Fruit fly (Drosophila melanogaster) whole organism, embryonic: ENCODE data around the gene CG6610.

Experiments used
- Asciz ChIP-seq: fragments of 200-800 bp; sonication (Bioruptor generic); optimal IDR thresholded peaks from 2 replicates; lab custom pipeline; 2017; ENCODE audit warnings: missing biosample characterization, mild to moderate bottlenecking, missing genetic modification characterization, missing genetic modification reagents
- Atf6 ChIP-seq: fragments of 200-800 bp; sonication (Bioruptor generic); IDR thresholded peaks from 2 replicates; pipeline ENCODE4 v1.3.6; 2022; ENCODE audit warnings: missing biosample characterization, missing genetic modification characterization
- C15 ChIP-seq: fragments of 200-800 bp; sonication (Bioruptor generic); IDR thresholded peaks from 3 replicates; pipeline ENCODE4 v1.3.6; 2022; ENCODE audit warnings: missing biosample characterization, missing genetic modification characterization
- CG10147 ChIP-seq: fragments of 200-800 bp; sonication (Bioruptor generic); optimal IDR thresholded peaks from 2 replicates; lab custom pipeline; 2019; ENCODE audit warnings: missing biosample characterization, mild to moderate bottlenecking, missing genetic modification characterization, moderate library complexity
- CG11247 ChIP-seq: fragments of 200-800 bp; sonication (Bioruptor generic); IDR thresholded peaks from 2 replicates; pipeline ENCODE4 v1.3.6; 2022; ENCODE audit warnings: missing biosample characterization, missing genetic modification characterization
- CG1233 ChIP-seq: fragments of 200-800 bp; sonication (Bioruptor generic); optimal IDR thresholded peaks from 4 replicates; lab custom pipeline; 2018; ENCODE audit warnings: missing biosample characterization, mild to moderate bottlenecking, missing genetic modification characterization
- CG15514 ChIP-seq: fragments of 200-800 bp; sonication (Bioruptor generic); optimal IDR thresholded peaks from 3 replicates; lab custom pipeline; 2017; ENCODE audit warnings: missing biosample characterization, missing genetic modification characterization, mild to moderate bottlenecking, moderate library complexity, missing genetic modification reagents
- CG1602 ChIP-seq: fragments of 200-800 bp; sonication (Bioruptor generic); optimal IDR thresholded peaks from 3 replicates; lab custom pipeline; 2016; ENCODE audit warnings: missing biosample characterization, missing genetic modification characterization
- CG16863 ChIP-seq: fragments of 200-800 bp; sonication (Bioruptor generic); optimal IDR thresholded peaks from 3 replicates; lab custom pipeline; 2016; ENCODE audit warnings: missing biosample characterization, missing genetic modification characterization
- CG17829 ChIP-seq: fragments of 200-800 bp; optimal IDR thresholded peaks from 2 replicates; lab custom pipeline; 2019; ENCODE audit warnings: missing biosample characterization, mild to moderate bottlenecking, missing genetic modification characterization, moderate library complexity
- CG18011 ChIP-seq: fragments of 200-800 bp; sonication (Bioruptor generic); optimal IDR thresholded peaks from 2 replicates; lab custom pipeline; 2017; ENCODE audit warnings: missing biosample characterization, missing genetic modification characterization, mild to moderate bottlenecking, moderate library complexity, missing genotype
- CG2116 ChIP-seq: fragments of 200-800 bp; sonication (Bioruptor generic); optimal IDR thresholded peaks from 3 replicates; lab custom pipeline; 2018; ENCODE audit warnings: missing biosample characterization, mild to moderate bottlenecking, missing genetic modification characterization
- CG30020 ChIP-seq: fragments of 200-800 bp; optimal IDR thresholded peaks from 2 replicates; lab custom pipeline; 2019; ENCODE audit warnings: missing biosample characterization, mild to moderate bottlenecking, missing genetic modification characterization, moderate library complexity
- CG3281 ChIP-seq: fragments of 200-800 bp; sonication (Bioruptor generic); optimal IDR thresholded peaks from 3 replicates; lab custom pipeline; 2017; ENCODE audit warnings: missing biosample characterization, mild to moderate bottlenecking, missing genetic modification characterization
- CG34224 ChIP-seq: fragments of 200-800 bp; sonication (Bioruptor generic); IDR thresholded peaks from 3 replicates; pipeline ENCODE4 v1.3.6; 2022; ENCODE audit warnings: missing biosample characterization, missing genetic modification characterization; ENCODE audit not compliant: partially characterized antibody
- CG34422 ChIP-seq: fragments of 200-800 bp; sonication (Bioruptor generic); IDR thresholded peaks from 3 replicates; pipeline ENCODE4 v1.3.6; 2022; ENCODE audit warnings: missing biosample characterization, missing genetic modification characterization
- CG4360 ChIP-seq: fragments of 200-800 bp; sonication (Bioruptor generic); IDR thresholded peaks from 2 replicates; pipeline ENCODE4 v1.3.6; 2022; ENCODE audit warnings: missing biosample characterization, missing genetic modification characterization
- CG6175 ChIP-seq: fragments of 200-800 bp; sonication (Bioruptor generic); IDR thresholded peaks from 3 replicates; pipeline ENCODE4 v1.3.6; 2022; ENCODE audit warnings: missing biosample characterization, missing genetic modification characterization
- CG6683 ChIP-seq: fragments of 200-800 bp; sonication (Bioruptor generic); optimal IDR thresholded peaks from 2 replicates; lab custom pipeline; 2017; ENCODE audit warnings: missing biosample characterization, mild to moderate bottlenecking, missing genetic modification characterization, missing genetic modification reagents
- CG8765 ChIP-seq: fragments of 200-800 bp; sonication (Bioruptor generic); IDR thresholded peaks from 2 replicates; pipeline ENCODE4 v1.3.6; 2022; ENCODE audit warnings: missing biosample characterization, missing genetic modification characterization
- CG9437 ChIP-seq: fragments of 200-800 bp; sonication (Bioruptor generic); optimal IDR thresholded peaks from 2 replicates; lab custom pipeline; 2018; ENCODE audit warnings: missing biosample characterization, mild to moderate bottlenecking, missing genetic modification characterization
- Camta ChIP-seq: fragments of 200-800 bp; sonication (Bioruptor generic); optimal IDR thresholded peaks from 2 replicates; lab custom pipeline; 2016; ENCODE audit warnings: missing biosample characterization, missing genetic modification characterization
- Deaf1 ChIP-seq: fragments of 200-800 bp; optimal IDR thresholded peaks from 3 replicates; lab custom pipeline; 2019; ENCODE audit warnings: missing biosample characterization, mild to moderate bottlenecking, missing genetic modification characterization, moderate library complexity
- Dll ChIP-seq: fragments of 200-800 bp; sonication (Bioruptor generic); IDR thresholded peaks from 4 replicates; pipeline ENCODE4 v1.3.6; 2022; ENCODE audit warnings: missing biosample characterization, missing genetic modification characterization; ENCODE audit not compliant: partially characterized antibody
- Dref ChIP-seq: fragments of 200-800 bp; sonication (Bioruptor generic); IDR thresholded peaks from 2 replicates; pipeline ENCODE4 v1.3.6; 2022; ENCODE audit warnings: missing biosample characterization, missing genetic modification characterization
- GATAe ChIP-seq: fragments of 200-800 bp; sonication (Bioruptor generic); conservative IDR thresholded peaks from 2 replicates; pipeline ENCODE4 v1.3.6; 2022; ENCODE audit warnings: missing biosample characterization, missing genetic modification characterization
- Gug ChIP-seq: fragments of 200-800 bp; sonication (Bioruptor generic); IDR thresholded peaks from 4 replicates; pipeline ENCODE4 v1.3.6; 2022; ENCODE audit warnings: missing biosample characterization, missing genetic modification characterization
- HHEX ChIP-seq: fragments of 200-800 bp; sonication (Bioruptor generic); optimal IDR thresholded peaks from 3 replicates; lab custom pipeline; 2017; ENCODE audit warnings: missing biosample characterization, mild to moderate bottlenecking, missing genetic modification characterization, missing genetic modification reagents
- TFAM ChIP-seq: fragments of 200-800 bp; sonication (Bioruptor generic); optimal IDR thresholded peaks from 2 replicates; lab custom pipeline; 2017; ENCODE audit warnings: missing biosample characterization, missing genetic modification characterization, inconsistent platforms
- Xbp1 ChIP-seq: fragments of 200-800 bp; sonication (Bioruptor generic); optimal IDR thresholded peaks from 3 replicates; lab custom pipeline; 2016; ENCODE audit warnings: missing biosample characterization, mild to moderate bottlenecking, missing genetic modification characterization
- bab2 ChIP-seq: fragments of 200-800 bp; sonication (Bioruptor generic); optimal IDR thresholded peaks from 2 replicates; lab custom pipeline; 2016; ENCODE audit warnings: missing biosample characterization, missing genetic modification characterization
- bowl ChIP-seq: fragments of 200-800 bp; sonication (Bioruptor generic); IDR thresholded peaks from 2 replicates; pipeline ENCODE4 v1.3.6; 2022; ENCODE audit warnings: missing biosample characterization, missing genetic modification characterization
- btn ChIP-seq: fragments of 200-800 bp; sonication (Bioruptor generic); optimal IDR thresholded peaks from 2 replicates; lab custom pipeline; 2016; ENCODE audit warnings: missing biosample characterization, missing genetic modification characterization
- chinmo ChIP-seq: fragments of 200-800 bp; sonication (Bioruptor generic); IDR thresholded peaks from 4 replicates; pipeline ENCODE4 v1.3.6; 2022; ENCODE audit warnings: missing biosample characterization, missing genetic modification characterization; ENCODE audit not compliant: partially characterized antibody
- corto ChIP-seq: fragments of 200-800 bp; sonication (Bioruptor generic); optimal IDR thresholded peaks from 2 replicates; lab custom pipeline; 2016; ENCODE audit warnings: missing biosample characterization, mild to moderate bottlenecking, missing genetic modification characterization, moderate library complexity
- esg ChIP-seq: fragments of 200-800 bp; sonication (Bioruptor generic); conservative IDR thresholded peaks from 2 replicates; pipeline ENCODE4 v1.3.6; 2022; ENCODE audit warnings: missing biosample characterization, missing genetic modification characterization
- fd102C ChIP-seq: fragments of 200-800 bp; sonication (Bioruptor generic); optimal IDR thresholded peaks from 2 replicates; lab custom pipeline; 2018; ENCODE audit warnings: missing biosample characterization, mild to moderate bottlenecking, missing genetic modification characterization, moderate library complexity
- hth ChIP-seq: fragments of >200 bp; optimal IDR thresholded peaks from 2 replicates; lab custom pipeline; 2017; ENCODE audit warnings: inconsistent platforms
- jumu ChIP-seq: fragments of 200-800 bp; sonication (Bioruptor generic); optimal IDR thresholded peaks from 3 replicates; lab custom pipeline; 2016; ENCODE audit warnings: missing biosample characterization, missing genetic modification characterization
- maf-S ChIP-seq: fragments of 200-800 bp; sonication (Bioruptor generic); optimal IDR thresholded peaks from 2 replicates; lab custom pipeline; 2016; ENCODE audit warnings: missing biosample characterization, missing genetic modification characterization
- nerfin-1 ChIP-seq: fragments of 200-800 bp; sonication (Bioruptor generic); optimal IDR thresholded peaks from 3 replicates; lab custom pipeline; 2019; ENCODE audit warnings: missing biosample characterization, mild to moderate bottlenecking, missing genetic modification characterization, moderate library complexity
- nmo ChIP-seq: fragments of 200-800 bp; sonication (Bioruptor generic); optimal IDR thresholded peaks from 2 replicates; lab custom pipeline; 2018; ENCODE audit warnings: missing biosample characterization, mild to moderate bottlenecking, missing genetic modification characterization, moderate library complexity
- pho ChIP-seq: fragments of 200-800 bp; sonication (Bioruptor generic); optimal IDR thresholded peaks from 2 replicates; lab custom pipeline; 2016; ENCODE audit warnings: missing biosample characterization, missing genetic modification characterization
- repo ChIP-seq: fragments of 200-800 bp; sonication (Bioruptor generic); optimal IDR thresholded peaks from 2 replicates; lab custom pipeline; 2016; ENCODE audit warnings: missing biosample characterization, missing genetic modification characterization
- row ChIP-seq: fragments of 200-800 bp; sonication (Bioruptor generic); IDR thresholded peaks from 3 replicates; pipeline ENCODE4 v1.3.6; 2022; ENCODE audit warnings: missing biosample characterization, missing genetic modification characterization
- sima ChIP-seq: fragments of 200-800 bp; sonication (Bioruptor generic); optimal IDR thresholded peaks from 2 replicates; lab custom pipeline; 2016; ENCODE audit warnings: missing biosample characterization, missing genetic modification characterization
- sisA ChIP-seq: fragments of 200-800 bp; sonication (Bioruptor generic); IDR thresholded peaks from 2 replicates; pipeline ENCODE4 v1.3.6; 2022; ENCODE audit warnings: missing biosample characterization, missing genetic modification characterization
- so ChIP-seq: fragments of 200-800 bp; sonication (Bioruptor generic); IDR thresholded peaks from 3 replicates; pipeline ENCODE4 v1.3.6; 2022; ENCODE audit warnings: missing biosample characterization, missing genetic modification characterization
- ssp ChIP-seq: fragments of 200-800 bp; sonication (Bioruptor generic); IDR thresholded peaks from 2 replicates; pipeline ENCODE4 v1.3.6; 2022; ENCODE audit warnings: missing biosample characterization, missing genetic modification characterization
- stc ChIP-seq: fragments of 200-800 bp; sonication (Bioruptor generic); IDR thresholded peaks from 2 replicates; pipeline ENCODE4 v1.3.6; 2022; ENCODE audit warnings: missing biosample characterization, missing genetic modification characterization
- stwl ChIP-seq: fragments of 200-800 bp; sonication (Bioruptor generic); optimal IDR thresholded peaks from 3 replicates; lab custom pipeline; 2018; ENCODE audit warnings: missing biosample characterization, mild to moderate bottlenecking, missing genetic modification characterization, moderate library complexity
- unc-4 ChIP-seq: fragments of 200-800 bp; sonication (Bioruptor generic); IDR thresholded peaks from 2 replicates; pipeline ENCODE4 v1.3.6; 2022; ENCODE audit warnings: missing biosample characterization, missing genetic modification characterization; ENCODE audit not compliant: partially characterized antibody

CG6610 gene

DNA sequence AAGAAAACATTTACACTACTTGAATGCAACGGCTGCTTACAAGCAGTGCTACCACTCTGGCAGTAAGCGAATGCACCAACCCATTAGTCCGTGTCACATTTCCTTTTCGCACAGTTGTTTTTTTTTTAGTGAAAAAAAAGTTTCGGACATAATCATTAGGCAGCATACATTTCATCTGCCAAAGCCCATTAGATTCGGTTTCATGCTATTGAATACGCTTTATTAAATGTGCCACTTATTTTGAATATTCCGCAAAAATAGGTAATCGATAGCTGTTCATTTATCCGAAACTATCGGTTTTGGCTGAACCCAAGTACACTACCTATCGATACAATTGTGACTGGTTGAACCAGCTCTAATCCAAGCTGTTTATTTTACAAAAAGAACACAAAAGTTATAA lies 20.5 kb upstream of the CG6610 start, which contains the start of gene tant (continued):
- TF ChIP-seq stc (GFP tag; lab: Robert Waterston, UW) (no peak), Camta (GFP tag; lab: Kevin White, UChicago) (peak; percentile 41), Deaf1 (tag; lab: Kevin White, UChicago) (no peak), GATAe (GFP tag; lab: Robert Waterston, UW) (no peak), Asciz (GFP tag; lab: Kevin White, UChicago) (no peak), bowl (GFP tag; lab: Robert Waterston, UW) (no peak), CG18011 (GFP tag; lab: Kevin White, UChicago) (no peak), Gug (GFP tag; lab: Robert Waterston, UW) (no peak), CG6175 (GFP tag; lab: Robert Waterston, UW) (no peak), CG34422 (no peak), CG10147 (no peak), CG30020 (peak; percentile 15), CG6683 (GFP tag; lab: Kevin White, UChicago) (no peak), CG2116 (peak; percentile 94), CG16863 (no peak), CG3281 (no peak), bab2 (GFP tag; lab: Kevin White, UChicago) (no peak), CG1602 (no peak), Dll (GFP tag; lab: Robert Waterston, UW) (peak; percentile 95), esg (GFP tag; lab: Robert Waterston, UW) (no peak), sima (no peak), C15 (GFP tag; lab: Robert Waterston, UW) (no peak), CG8765 (no peak), CG9437 (GFP tag; lab: Kevin White, UChicago) (no peak), stwl (tag; lab: Kevin White, UChicago) (peak; percentile 58), CG34224 (GFP tag; lab: Robert Waterston, UW) (peak; percentile 81), sisA (no peak), TFAM (no peak), corto (GFP tag; lab: Kevin White, UChicago) (no peak), hth (lab: Kevin White, UChicago) (no peak), CG15514 (GFP tag; lab: Kevin White, UChicago) (peak; percentile 91), pho (GFP tag; lab: Kevin White, UChicago) (no peak), ssp (no peak), Dref (GFP tag; lab: Robert Waterston, UW) (peak; percentile 84), row (GFP tag; lab: Robert Waterston, UW) (peak; percentile 26; the same call in 1 of the 3 replicates), repo (no peak), nerfin-1 (no peak), CG11247 (GFP tag; lab: Robert Waterston, UW) (no peak), nmo (GFP tag; lab: Kevin White, UChicago) (peak; percentile 77), Atf6 (GFP tag; lab: Robert Waterston, UW) (no peak), CG1233 (GFP tag; lab: Kevin White, UChicago) (no peak), Xbp1 (GFP tag; lab: Kevin White, UChicago) (peak; percentile 11), HHEX (GFP tag; lab: Kevin White, UChicago) (no peak), btn (GFP tag; lab: Kevin White, UChicago) (no peak), CG17829 (tag; lab: Kevin White, UChicago) (peak; percentile 8), chinmo (GFP tag; lab: Robert Waterston, UW) (peak; percentile 24; the same call in 1 of the 4 replicates), unc-4 (GFP tag; lab: Robert Waterston, UW) (peak; percentile 86), maf-S (GFP tag; lab: Kevin White, UChicago) (no peak), so (GFP tag; lab: Robert Waterston, UW) (no peak), CG4360 (GFP tag; lab: Robert Waterston, UW) (no peak), jumu (peak; percentile 30), fd102C (GFP tag; lab: Kevin White, UChicago) (no peak)
